Worm (Caenorhabditis elegans): ENCODE results near the gene evl-14.

evl-14 gene

DNA sequence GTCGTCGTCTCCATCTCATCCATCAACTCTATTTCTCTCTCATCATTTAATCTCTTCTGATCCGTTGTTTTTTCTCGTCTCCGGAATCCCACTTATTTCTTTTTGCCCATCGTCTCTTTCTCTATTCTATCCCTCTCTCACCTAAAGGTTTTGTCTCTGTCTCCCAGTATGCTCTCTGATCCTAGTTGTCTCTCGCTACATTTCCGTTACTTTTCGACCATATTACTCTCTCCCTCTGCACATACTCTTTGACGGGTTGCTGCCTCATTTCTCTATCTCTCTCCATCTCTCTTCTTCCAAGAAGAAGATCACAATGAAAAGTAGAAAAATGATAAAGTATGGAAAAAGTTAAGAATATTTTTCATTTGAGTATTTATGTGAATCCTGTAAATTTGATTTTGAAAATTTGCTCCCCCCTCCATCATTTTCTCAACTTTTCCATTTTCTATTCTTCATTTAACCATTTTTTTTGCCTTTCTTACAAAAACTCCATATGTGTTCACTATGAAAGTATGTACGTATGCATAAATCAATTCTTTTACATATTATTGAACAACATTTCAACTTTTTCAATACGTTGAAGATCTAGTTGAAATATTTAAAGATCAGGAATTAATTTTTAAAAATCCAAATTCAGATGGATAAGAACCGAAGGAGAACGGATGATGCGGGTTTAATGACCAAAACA, 4.3 kb upstream of the evl-14 start, which contains the start of gene tag-131 (continued):
- TF ChIP-seq egl-27 (tag; optimal IDR thresholded peaks at IDR 0.05) (no peak), nhr-23 (tag; optimal IDR thresholded peaks at IDR 0.05) (no peak), ama-1 (optimal IDR thresholded peaks at IDR 0.05) (no peak), unc-39 (tag; optimal IDR thresholded peaks at IDR 0.05) (no peak), nhr-129 (tag; optimal IDR thresholded peaks at IDR 0.05) (peak; percentile 46), aly-2 (tag; optimal IDR thresholded peaks at IDR 0.05) (no peak), gmeb-1 (tag; optimal IDR thresholded peaks at IDR 0.05) (no peak), elt-1 (tag; optimal IDR thresholded peaks at IDR 0.05) (no peak), elt-3 (tag; optimal IDR thresholded peaks at IDR 0.05) (no peak), nhr-21 (tag; optimal IDR thresholded peaks at IDR 0.05) (peak; percentile 56), lin-11 (tag; optimal IDR thresholded peaks at IDR 0.05) (no peak), peb-1 (tag; optimal IDR thresholded peaks at IDR 0.05) (no peak), lin-39 (tag; optimal IDR thresholded peaks at IDR 0.05) (no peak), crh-2 (tag; optimal IDR thresholded peaks at IDR 0.05) (peak; percentile 30), lin-13 (GFP tag; optimal IDR thresholded peaks at IDR 0.05) (no peak), snpc-4 (tag; optimal IDR thresholded peaks at IDR 0.05) (no peak)

- no peak for TF ChIP-seq lsy-2 (tag; optimal IDR thresholded peaks at IDR 0.05)
- no peak for TF ChIP-seq nhr-11 (tag; optimal IDR thresholded peaks at IDR 0.05)
- peak; percentile 31 for TF ChIP-seq fos-1 (tag; optimal IDR thresholded peaks at IDR 0.05)
- no peak for TF ChIP-seq aly-2 (tag; optimal IDR thresholded peaks at IDR 0.05)
- TF ChIP-seq ceh-16 (tag; optimal IDR thresholded peaks at IDR 0.05): no peak
- no peak for TF ChIP-seq lin-11 (tag; optimal IDR thresholded peaks at IDR 0.05)
- no peak for TF ChIP-seq alr-1 (tag; optimal IDR thresholded peaks at IDR 0.05)
Observed at ce11 chrIII:4314502-4314901, 1.6 kb upstream of the evl-14 start.

ce11 chrIII:4309303-4309702, 3.6 kb downstream of the evl-14 start:
- TF ChIP-seq unc-55 (GFP tag; optimal IDR thresholded peaks at IDR 0.05): no peak
- TF ChIP-seq lin-13 (GFP tag; optimal IDR thresholded peaks at IDR 0.05): no peak
- TF ChIP-seq R02D3.7 (tag; optimal IDR thresholded peaks at IDR 0.05): no peak
- no peak for TF ChIP-seq C34F6.9 (tag; optimal IDR thresholded peaks at IDR 0.05)
- no peak for TF ChIP-seq fos-1 (tag; optimal IDR thresholded peaks at IDR 0.05)
- no peak for TF ChIP-seq ztf-11 (tag; optimal IDR thresholded peaks at IDR 0.05)
- no peak for TF ChIP-seq blmp-1 (tag; optimal IDR thresholded peaks at IDR 0.05; ENCODE audit: insufficient read depth)
- TF ChIP-seq Y55F3AM.14 (GFP tag; optimal IDR thresholded peaks at IDR 0.05): no peak
- TF ChIP-seq sem-4 (tag; optimal IDR thresholded peaks at IDR 0.05): no peak
- no peak for TF ChIP-seq mdl-1 (tag; optimal IDR thresholded peaks at IDR 0.05)

DNA sequence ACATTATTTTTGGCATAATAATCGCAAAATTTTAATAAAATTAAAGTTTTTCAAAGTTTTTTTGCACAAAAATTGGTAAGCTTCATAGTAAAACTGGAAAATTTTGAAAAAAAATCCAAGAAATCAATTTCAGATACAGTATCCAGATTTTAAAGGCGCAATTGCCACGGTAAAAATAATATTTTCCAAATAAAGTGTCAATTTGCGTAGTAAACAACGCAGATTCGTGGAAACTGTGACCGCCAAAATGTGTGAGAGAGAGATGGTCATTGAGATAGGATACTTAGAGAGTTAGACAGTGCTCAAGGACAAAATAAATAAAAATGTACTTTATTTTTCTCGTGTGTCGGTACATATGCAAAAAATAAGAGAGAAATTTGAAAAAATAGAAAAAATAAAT, 10.1 kb downstream of the evl-14 start:
- TF ChIP-seq ama-1 (optimal IDR thresholded peaks at IDR 0.05) (no peak), nhr-25 (tag; optimal IDR thresholded peaks at IDR 0.05) (peak; percentile 21)

- TF ChIP-seq elt-3 (tag; optimal IDR thresholded peaks at IDR 0.05) (no peak), aly-2 (tag; optimal IDR thresholded peaks at IDR 0.05) (no peak), nhr-12 (tag; optimal IDR thresholded peaks at IDR 0.05) (no peak), mab-5 (tag; optimal IDR thresholded peaks at IDR 0.05) (no peak), snpc-4 (tag; optimal IDR thresholded peaks at IDR 0.05) (no peak), unc-62 (GFP tag; optimal IDR thresholded peaks at IDR 0.05) (no peak), fos-1 (tag; optimal IDR thresholded peaks at IDR 0.05) (no peak), lin-13 (GFP tag; optimal IDR thresholded peaks at IDR 0.05) (no peak), skn-1 (tag; optimal IDR thresholded peaks at IDR 0.05) (no peak), dmd-4 (tag; optimal IDR thresholded peaks at IDR 0.05) (no peak)
Observed at ce11 chrIII:4302293-4302692, 10.6 kb downstream of the evl-14 start, which contains the start of gene R10E4.9. Gene R10E4.9 (minus strand): TSS chrIII:4302393.

All from whole organism, L2 larva.